Worm (Caenorhabditis elegans): Measurements from ENCODE around the gene srw-115.

srw-115 gene

DNA sequence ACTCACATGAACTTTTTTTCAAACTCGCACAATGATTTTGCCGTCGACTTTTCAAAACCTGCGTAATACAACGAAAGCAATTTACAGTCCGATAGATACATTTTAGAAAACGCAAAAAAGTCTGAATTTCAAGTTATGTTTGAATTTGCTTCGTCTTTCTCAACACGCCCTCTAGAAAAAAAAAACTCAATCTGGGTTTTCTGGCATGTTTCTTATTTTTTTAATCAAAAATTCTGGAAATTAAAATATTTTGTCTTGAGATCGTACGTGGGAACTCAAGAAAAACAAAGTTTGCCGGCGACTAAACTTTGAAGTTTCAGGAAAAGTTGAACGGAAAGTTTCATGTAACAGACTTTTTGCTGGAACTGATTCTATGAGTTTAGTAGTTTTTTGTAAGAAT lies at the start of gene srw-115:
Gene srw-115, minus strand, starts transcription at position 101 of the 400 bp plus-strand sequence.
- no peak for TF ChIP-seq unc-39 (tag; optimal IDR thresholded peaks at IDR 0.05)
- TF ChIP-seq sma-9 (GFP tag; optimal IDR thresholded peaks at IDR 0.05), result no peak
- TF ChIP-seq sma-9 (tag; optimal IDR thresholded peaks at IDR 0.05), result no peak
- TF ChIP-seq C34F6.9 (tag; optimal IDR thresholded peaks at IDR 0.05), result no peak

DNA sequence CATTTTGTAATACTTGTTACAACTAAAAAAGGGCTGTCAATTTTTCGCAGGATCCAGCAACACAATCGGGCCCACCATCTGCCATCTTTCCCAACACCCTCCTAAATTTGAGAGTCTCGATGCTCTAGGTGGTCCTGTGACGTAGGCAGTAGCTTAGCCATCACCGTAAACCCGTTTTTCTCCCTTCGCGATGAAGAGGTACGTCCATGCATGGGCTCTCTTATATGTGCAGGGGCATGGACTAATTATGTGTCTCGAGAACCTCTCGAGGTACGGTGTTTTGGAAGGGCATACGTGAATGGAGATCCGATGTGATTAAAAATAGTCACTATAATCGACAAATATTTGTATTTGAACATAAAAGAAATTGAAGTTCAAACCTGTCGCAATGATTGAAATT lies 47.2 kb upstream of the srw-115 start:
- no peak for TF ChIP-seq snpc-4 (tag; optimal IDR thresholded peaks at IDR 0.05)
- TF ChIP-seq crh-2 (tag; optimal IDR thresholded peaks at IDR 0.05), result no peak
- no peak for TF ChIP-seq nhr-129 (tag; optimal IDR thresholded peaks at IDR 0.05)
- TF ChIP-seq lin-11 (tag; optimal IDR thresholded peaks at IDR 0.05), result no peak
- no peak for TF ChIP-seq sma-3 (GFP tag; optimal IDR thresholded peaks at IDR 0.05)
- no peak for TF ChIP-seq mab-5 (tag; optimal IDR thresholded peaks at IDR 0.05)
- no peak for TF ChIP-seq blmp-1 (tag; optimal IDR thresholded peaks at IDR 0.05; ENCODE audit: insufficient read depth)
- TF ChIP-seq sem-4 (tag; optimal IDR thresholded peaks at IDR 0.05), result no peak

DNA sequence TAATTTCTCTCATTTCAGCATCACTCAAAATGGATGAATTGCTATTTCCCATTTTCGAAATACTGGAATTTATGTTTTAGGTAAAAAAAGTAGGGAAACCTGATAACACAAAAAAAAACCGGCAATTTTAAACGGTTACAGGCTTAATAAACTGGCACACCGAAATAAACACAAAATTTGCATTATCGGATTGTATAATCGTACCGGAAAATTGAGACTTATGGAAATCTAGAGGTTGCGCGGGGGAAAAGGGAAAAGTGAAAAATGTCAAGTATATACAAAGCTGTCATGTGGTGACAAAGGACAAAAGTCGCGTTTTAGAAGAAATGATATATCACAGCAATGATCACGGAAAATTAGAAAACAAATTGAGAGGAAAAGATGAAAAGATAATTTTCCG lies 45.6 kb upstream of the srw-115 start, which contains the start of gene chpf-2:
Gene chpf-2, minus strand, starts transcription at position 101 of the 400 bp plus-strand sequence.
- TF ChIP-seq elt-1 (tag; optimal IDR thresholded peaks at IDR 0.05), result no peak
- no peak for TF ChIP-seq nhr-23 (tag; optimal IDR thresholded peaks at IDR 0.05)
- no peak for TF ChIP-seq nhr-12 (tag; optimal IDR thresholded peaks at IDR 0.05)
- no peak for TF ChIP-seq F13H6.1 (tag; optimal IDR thresholded peaks at IDR 0.05)
- TF ChIP-seq elt-3 (tag; optimal IDR thresholded peaks at IDR 0.05), result no peak
- no peak for TF ChIP-seq unc-62 (GFP tag; optimal IDR thresholded peaks at IDR 0.05)
- TF ChIP-seq nhr-10 (tag; optimal IDR thresholded peaks at IDR 0.05), result no peak
- TF ChIP-seq sem-4 (tag; optimal IDR thresholded peaks at IDR 0.05), result no peak
- no peak for TF ChIP-seq nhr-77 (tag; optimal IDR thresholded peaks at IDR 0.05)
- no peak for TF ChIP-seq alr-1 (tag; optimal IDR thresholded peaks at IDR 0.05)
- TF ChIP-seq nhr-6 (tag; optimal IDR thresholded peaks at IDR 0.05), result no peak
- TF ChIP-seq ceh-16 (tag; optimal IDR thresholded peaks at IDR 0.05), result no peak
- TF ChIP-seq fos-1 (tag; optimal IDR thresholded peaks at IDR 0.05), result no peak
- TF ChIP-seq mab-5 (tag; optimal IDR thresholded peaks at IDR 0.05), result no peak
- no peak for TF ChIP-seq zag-1 (tag; optimal IDR thresholded peaks at IDR 0.05)
- no peak for TF ChIP-seq ztf-11 (tag; optimal IDR thresholded peaks at IDR 0.05)
- TF ChIP-seq peb-1 (tag; optimal IDR thresholded peaks at IDR 0.05), result no peak
- TF ChIP-seq mbf-1 (tag; optimal IDR thresholded peaks at IDR 0.05), result no peak
- TF ChIP-seq unc-39 (tag; optimal IDR thresholded peaks at IDR 0.05), result no peak
- TF ChIP-seq crh-2 (tag; optimal IDR thresholded peaks at IDR 0.05), result no peak

DNA sequence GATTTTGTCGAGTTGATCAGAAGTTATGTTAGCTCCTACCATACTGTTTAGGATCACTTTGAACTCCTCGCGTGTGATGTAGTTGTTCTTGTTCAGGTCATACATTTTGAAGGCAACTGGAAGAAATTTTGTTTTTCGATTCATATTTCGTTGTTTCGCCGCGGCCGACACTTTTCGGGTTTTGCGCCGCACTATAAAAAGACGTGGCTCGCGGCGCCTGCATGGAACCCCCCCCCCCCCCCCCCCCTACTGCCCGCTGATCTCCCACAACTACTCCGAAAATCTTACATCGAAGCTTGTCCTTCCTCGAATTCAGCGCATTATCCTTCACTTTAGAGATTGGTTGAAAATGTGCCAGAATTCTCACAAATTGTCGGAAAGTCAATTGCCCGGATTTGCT lies 44.3 kb upstream of the srw-115 start:
- TF ChIP-seq nhr-25 (tag; optimal IDR thresholded peaks at IDR 0.05) (no peak), lin-13 (GFP tag; optimal IDR thresholded peaks at IDR 0.05) (no peak), sma-3 (GFP tag; optimal IDR thresholded peaks at IDR 0.05) (no peak)

DNA sequence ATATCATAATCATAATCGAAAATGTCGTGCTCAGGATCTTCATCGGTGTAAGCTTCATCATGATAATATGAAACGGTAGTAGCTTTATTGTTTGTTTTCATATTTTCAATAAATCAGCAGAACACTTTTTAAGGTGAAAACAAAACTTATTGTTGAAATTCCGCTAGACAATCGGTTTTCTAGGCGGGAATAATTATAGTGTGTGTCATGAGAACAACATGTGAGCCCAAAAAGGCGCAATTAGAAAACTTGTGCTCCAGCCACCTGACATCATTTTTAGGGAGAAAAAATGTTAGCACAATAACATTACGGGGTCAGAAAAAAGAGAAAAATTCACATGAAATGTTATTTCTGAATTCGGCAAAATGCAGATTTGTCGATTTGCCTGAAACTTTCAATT lies 40.5 kb upstream of the srw-115 start, which contains the start of gene srw-8:
Gene srw-8, minus strand, starts transcription at position 101 of the 400 bp plus-strand sequence.
- TF ChIP-seq skn-1 (tag; optimal IDR thresholded peaks at IDR 0.05) (no peak), sma-9 (GFP tag; optimal IDR thresholded peaks at IDR 0.05) (no peak), sma-9 (tag; optimal IDR thresholded peaks at IDR 0.05) (no peak)

DNA sequence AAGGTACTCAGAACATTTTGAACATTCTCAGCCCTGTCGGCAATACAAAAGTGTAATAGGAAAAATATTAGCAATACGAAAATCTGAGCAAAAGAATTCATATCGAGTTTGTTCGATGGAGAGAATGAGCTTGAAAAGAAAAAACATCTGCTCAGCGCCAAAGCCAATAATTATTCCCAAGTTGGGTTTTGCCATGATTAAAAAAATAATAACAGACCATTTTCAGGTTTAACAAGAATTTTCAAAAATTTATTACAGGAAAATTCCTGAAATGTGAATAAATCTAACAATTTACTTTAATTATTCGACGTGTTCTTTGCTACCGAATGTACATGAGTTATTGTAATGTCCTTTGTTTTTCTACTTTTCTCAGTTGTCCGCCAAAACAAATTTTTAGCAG lies 38.6 kb upstream of the srw-115 start, which contains the start of gene irld-38:
Gene irld-38, minus strand, starts transcription at position 101 of the 400 bp plus-strand sequence.
- TF ChIP-seq nhr-237 (tag; optimal IDR thresholded peaks at IDR 0.05) (no peak), nhr-77 (tag; optimal IDR thresholded peaks at IDR 0.05) (no peak), nhr-6 (tag; optimal IDR thresholded peaks at IDR 0.05) (no peak), fos-1 (tag; optimal IDR thresholded peaks at IDR 0.05) (no peak), egl-27 (tag; optimal IDR thresholded peaks at IDR 0.05) (no peak), nhr-10 (tag; optimal IDR thresholded peaks at IDR 0.05) (no peak), unc-39 (tag; optimal IDR thresholded peaks at IDR 0.05) (no peak), sem-4 (tag; optimal IDR thresholded peaks at IDR 0.05) (no peak), C34F6.9 (tag; optimal IDR thresholded peaks at IDR 0.05) (no peak), unc-55 (GFP tag; optimal IDR thresholded peaks at IDR 0.05) (no peak), ceh-82 (tag; optimal IDR thresholded peaks at IDR 0.05) (no peak), skn-1 (tag; optimal IDR thresholded peaks at IDR 0.05) (no peak), ztf-1 (GFP tag; conservative IDR thresholded peaks at IDR 0.05) (no peak), lin-13 (GFP tag; optimal IDR thresholded peaks at IDR 0.05) (no peak), lsy-2 (tag; optimal IDR thresholded peaks at IDR 0.05) (no peak), nhr-25 (tag; optimal IDR thresholded peaks at IDR 0.05) (no peak), crh-2 (tag; optimal IDR thresholded peaks at IDR 0.05) (no peak), nhr-129 (tag; optimal IDR thresholded peaks at IDR 0.05) (no peak), dmd-4 (tag; optimal IDR thresholded peaks at IDR 0.05) (no peak)

All from whole organism, L2 larva.